Worm (Caenorhabditis elegans) whole organism, L1 larva: ENCODE results near the gene col-140.
A peak's percentile ranks its signal among the peaks of the same experiment; 100 is the strongest.

ENCODE experiments used
- C16A3.4 ChIP-seq: fragments of 150-350 bp; optimal IDR thresholded peaks from 2 replicates; lab custom pipeline; 2014; ENCODE audit warnings: missing biosample characterization, missing genetic modification characterization
- fkh-10 ChIP-seq: sonication (generic microtip); optimal IDR thresholded peaks from 2 replicates; lab custom pipeline; 2017; ENCODE audit warnings: missing biosample characterization, missing genetic modification reagents, missing genetic modification characterization
- lin-13 ChIP-seq: fragments of 150-350 bp; optimal IDR thresholded peaks from 2 replicates; lab custom pipeline; 2014; ENCODE audit warnings: missing biosample characterization, missing genetic modification reagents, missing genetic modification characterization
- lir-3 ChIP-seq: sonication (generic microtip); optimal IDR thresholded peaks from 2 replicates; lab custom pipeline; 2016; ENCODE audit warnings: mild to moderate bottlenecking, missing genetic modification characterization, moderate library complexity, missing compliant biosample characterization; ENCODE audit not compliant: poor library complexity
- mep-1 ChIP-seq: fragments of 150-350 bp; optimal IDR thresholded peaks from 2 replicates; lab custom pipeline; 2014; ENCODE audit warnings: missing biosample characterization, missing genetic modification characterization
- nhr-11 ChIP-seq: fragments of 150-350 bp; optimal IDR thresholded peaks from 2 replicates; lab custom pipeline; 2014; ENCODE audit warnings: missing biosample characterization, missing genetic modification characterization
- rnt-1 ChIP-seq: sonication (generic microtip); optimal IDR thresholded peaks from 2 replicates; lab custom pipeline; 2016; ENCODE audit warnings: mild to moderate bottlenecking, missing genetic modification characterization, moderate library complexity, missing compliant biosample characterization
- snpc-4 ChIP-seq: fragments of 150-350 bp; optimal IDR thresholded peaks from 2 replicates; lab custom pipeline; 2014; ENCODE audit warnings: missing biosample characterization, missing genetic modification characterization
- zag-1 ChIP-seq: fragments of 150-350 bp; optimal IDR thresholded peaks from 2 replicates; lab custom pipeline; 2014; ENCODE audit warnings: missing biosample characterization, missing genetic modification characterization

ce11 chrV:5838576-5839366, 2.1 kb upstream of the col-140 start, which contains the start of gene F26F12.2:
- TF ChIP-seq snpc-4 (tag; lab: Kevin White, UChicago) = no peak
- TF ChIP-seq lin-13 (GFP tag; lab: Kevin White, UChicago) = no peak
- TF ChIP-seq nhr-11 (tag; lab: Kevin White, UChicago) = no peak
- TF ChIP-seq rnt-1 (tag; lab: Kevin White, UChicago) = no peak
- peak; percentile 24 for TF ChIP-seq lir-3 (tag; lab: Kevin White, UChicago)
- TF ChIP-seq zag-1 (tag; lab: Kevin White, UChicago) = no peak
- no peak for TF ChIP-seq mep-1 (tag; lab: Kevin White, UChicago)
- TF ChIP-seq fkh-10 (GFP tag; lab: Kevin White, UChicago) = no peak
- no peak for TF ChIP-seq C16A3.4 (tag; lab: Kevin White, UChicago)
